Fruit fly (Drosophila melanogaster) whole organism, embryonic: ENCODE data around the gene Cul6.

Experiments used
- BEAF-32 ChIP-seq: fragments of 200-800 bp; sonication (Bioruptor generic); optimal IDR thresholded peaks from 3 replicates; lab custom pipeline; 2017; ENCODE audit warnings: missing biosample characterization, missing genetic modification characterization, mild to moderate bottlenecking, moderate library complexity, missing genetic modification reagents
- Bgb ChIP-seq: fragments of 200-800 bp; sonication (Bioruptor generic); IDR thresholded peaks from 2 replicates; pipeline ENCODE4 v1.3.6; 2022; ENCODE audit warnings: missing biosample characterization, missing genetic modification characterization; ENCODE audit not compliant: partially characterized antibody
- CG10209 ChIP-seq: fragments of 200-800 bp; sonication (Bioruptor generic); optimal IDR thresholded peaks from 3 replicates; lab custom pipeline; 2017; ENCODE audit warnings: missing biosample characterization, mild to moderate bottlenecking, missing genetic modification characterization, missing genetic modification reagents
- CG10431 ChIP-seq: fragments of 200-800 bp; sonication (Bioruptor generic); optimal IDR thresholded peaks from 3 replicates; lab custom pipeline; 2018; ENCODE audit warnings: missing biosample characterization, mild to moderate bottlenecking, missing genetic modification characterization
- CG13296 ChIP-seq: fragments of 200-800 bp; sonication (Bioruptor generic); optimal IDR thresholded peaks from 3 replicates; lab custom pipeline; 2018; ENCODE audit warnings: missing biosample characterization, mild to moderate bottlenecking, missing genetic modification characterization
- CG14050 ChIP-seq: fragments of 200-800 bp; sonication (Bioruptor generic); IDR thresholded peaks from 3 replicates; pipeline ENCODE4 v1.3.6; 2022; ENCODE audit warnings: missing biosample characterization, missing genetic modification characterization
- CG1529 ChIP-seq: fragments of 200-800 bp; sonication (Bioruptor generic); optimal IDR thresholded peaks from 3 replicates; lab custom pipeline; 2018; ENCODE audit warnings: missing biosample characterization, missing genetic modification characterization
- CG16863 ChIP-seq: fragments of 200-800 bp; sonication (Bioruptor generic); optimal IDR thresholded peaks from 3 replicates; lab custom pipeline; 2016; ENCODE audit warnings: missing biosample characterization, missing genetic modification characterization
- CG18262 ChIP-seq: fragments of 200-800 bp; optimal IDR thresholded peaks from 3 replicates; lab custom pipeline; 2019; ENCODE audit warnings: missing biosample characterization, mild to moderate bottlenecking, missing genetic modification characterization, moderate library complexity
- CG2889 ChIP-seq: fragments of 200-800 bp; sonication (Bioruptor generic); IDR thresholded peaks from 3 replicates; pipeline ENCODE4 v1.3.6; 2022; ENCODE audit warnings: missing biosample characterization, missing genetic modification characterization
- CG4328 ChIP-seq: fragments of 200-800 bp; sonication (Bioruptor generic); optimal IDR thresholded peaks from 3 replicates; lab custom pipeline; 2017; ENCODE audit warnings: missing biosample characterization, missing genetic modification reagents, missing genetic modification characterization
- CG6683 ChIP-seq: fragments of 200-800 bp; sonication (Bioruptor generic); optimal IDR thresholded peaks from 2 replicates; lab custom pipeline; 2017; ENCODE audit warnings: missing biosample characterization, mild to moderate bottlenecking, missing genetic modification characterization, missing genetic modification reagents
- CG6689 ChIP-seq: fragments of 200-800 bp; sonication (Bioruptor generic); IDR thresholded peaks from 2 replicates; pipeline ENCODE4 v1.3.6; 2022; ENCODE audit warnings: missing biosample characterization, missing genetic modification characterization
- CG7839 ChIP-seq: fragments of 200-800 bp; sonication (Bioruptor generic); optimal IDR thresholded peaks from 3 replicates; lab custom pipeline; 2018; ENCODE audit warnings: missing biosample characterization, mild to moderate bottlenecking, missing genetic modification characterization, moderate library complexity
- CG9437 ChIP-seq: fragments of 200-800 bp; sonication (Bioruptor generic); optimal IDR thresholded peaks from 2 replicates; lab custom pipeline; 2018; ENCODE audit warnings: missing biosample characterization, mild to moderate bottlenecking, missing genetic modification characterization
- CG9727 ChIP-seq: fragments of 200-800 bp; sonication (Bioruptor generic); optimal IDR thresholded peaks from 3 replicates; lab custom pipeline; 2017; ENCODE audit warnings: missing biosample characterization, mild to moderate bottlenecking, missing genetic modification characterization
- CG9797 ChIP-seq: fragments of 200-800 bp; sonication (Bioruptor generic); optimal IDR thresholded peaks from 3 replicates; lab custom pipeline; 2018; ENCODE audit warnings: missing biosample characterization, mild to moderate bottlenecking, missing genetic modification characterization
- D19A ChIP-seq: fragments of 200-800 bp; optimal IDR thresholded peaks from 3 replicates; lab custom pipeline; 2019; ENCODE audit warnings: missing biosample characterization, mild to moderate bottlenecking, missing genetic modification characterization, moderate library complexity
- Dip2 ChIP-seq: fragments of 200-800 bp; sonication (Bioruptor generic); IDR thresholded peaks from 2 replicates; pipeline ENCODE4 v1.3.6; 2022; ENCODE audit warnings: missing biosample characterization, missing genetic modification characterization
- Hmx ChIP-seq: fragments of 200-800 bp; sonication (Bioruptor generic); optimal IDR thresholded peaks from 2 replicates; lab custom pipeline; 2016; ENCODE audit warnings: missing biosample characterization, missing genetic modification characterization
- Lhr ChIP-seq: fragments of 200-800 bp; sonication (Bioruptor generic); optimal IDR thresholded peaks from 3 replicates; lab custom pipeline; 2017; ENCODE audit warnings: mild to moderate bottlenecking, missing biosample characterization, missing genetic modification reagents, missing genetic modification characterization
- Meics ChIP-seq: fragments of 200-800 bp; sonication (Bioruptor generic); optimal IDR thresholded peaks from 2 replicates; lab custom pipeline; 2017; ENCODE audit warnings: missing biosample characterization, mild to moderate bottlenecking, missing genetic modification characterization
- Mrtf ChIP-seq: fragments of 200-800 bp; sonication (Bioruptor generic); IDR thresholded peaks from 3 replicates; pipeline ENCODE4 v1.3.6; 2022; ENCODE audit warnings: missing biosample characterization, missing genetic modification characterization
- NFAT ChIP-seq: fragments of 200-800 bp; sonication (Bioruptor generic); IDR thresholded peaks from 2 replicates; pipeline ENCODE4 v1.3.6; 2022; ENCODE audit warnings: missing biosample characterization, missing genetic modification characterization
- Nf-YC ChIP-seq: fragments of 200-800 bp; optimal IDR thresholded peaks from 3 replicates; lab custom pipeline; 2019; ENCODE audit warnings: missing biosample characterization, mild to moderate bottlenecking, missing genetic modification characterization, moderate library complexity
- Opbp ChIP-seq: fragments of 200-800 bp; sonication (Bioruptor generic); IDR thresholded peaks from 3 replicates; pipeline ENCODE4 v1.3.6; 2022; ENCODE audit warnings: missing biosample characterization, missing genetic modification characterization; ENCODE audit not compliant: partially characterized antibody
- Optix ChIP-seq: fragments of 200-800 bp; sonication (Bioruptor generic); IDR thresholded peaks from 3 replicates; pipeline ENCODE4 v1.3.6; 2022; ENCODE audit warnings: missing biosample characterization, missing genetic modification characterization
- Scr ChIP-seq: fragments of 200-800 bp; sonication (Bioruptor generic); IDR thresholded peaks from 2 replicates; pipeline ENCODE4 v1.3.6; 2022; ENCODE audit warnings: missing biosample characterization, missing genetic modification characterization; ENCODE audit not compliant: partially characterized antibody
- Six4 ChIP-seq: fragments of 200-800 bp; sonication (Bioruptor generic); optimal IDR thresholded peaks from 2 replicates; lab custom pipeline; 2016; ENCODE audit warnings: missing biosample characterization, missing genetic modification characterization
- Spps ChIP-seq: fragments of 200-800 bp; sonication (Bioruptor generic); optimal IDR thresholded peaks from 2 replicates; lab custom pipeline; 2018; ENCODE audit warnings: missing biosample characterization, mild to moderate bottlenecking, missing genetic modification characterization
- Sry-β ChIP-seq: fragments of 200-800 bp; sonication (Bioruptor generic); optimal IDR thresholded peaks from 2 replicates; lab custom pipeline; 2018; ENCODE audit warnings: missing biosample characterization, mild to moderate bottlenecking, missing genetic modification characterization, moderate library complexity
- ab ChIP-seq: fragments of 200-800 bp; sonication (Bioruptor generic); optimal IDR thresholded peaks from 2 replicates; lab custom pipeline; 2016; ENCODE audit warnings: missing biosample characterization, missing genetic modification characterization
- bowl ChIP-seq: fragments of 200-800 bp; sonication (Bioruptor generic); IDR thresholded peaks from 2 replicates; pipeline ENCODE4 v1.3.6; 2022; ENCODE audit warnings: missing biosample characterization, missing genetic modification characterization
- dan ChIP-seq: fragments of 200-800 bp; sonication (Bioruptor generic); IDR thresholded peaks from 2 replicates; pipeline ENCODE4 v1.3.6; 2022; ENCODE audit warnings: missing biosample characterization, missing genetic modification characterization
- dmrt11E ChIP-seq: fragments of 200-800 bp; sonication (Bioruptor generic); optimal IDR thresholded peaks from 3 replicates; lab custom pipeline; 2018; ENCODE audit warnings: missing biosample characterization, mild to moderate bottlenecking, missing genetic modification characterization, moderate library complexity
- grn ChIP-seq: fragments of 200-800 bp; sonication (Bioruptor generic); optimal IDR thresholded peaks from 3 replicates; lab custom pipeline; 2017; ENCODE audit warnings: missing biosample characterization, missing genetic modification characterization
- mirr ChIP-seq: fragments of 200-800 bp; sonication (Bioruptor generic); optimal IDR thresholded peaks from 3 replicates; lab custom pipeline; 2018; ENCODE audit warnings: missing biosample characterization, mild to moderate bottlenecking, missing genetic modification characterization
- nau ChIP-seq: fragments of 200-800 bp; sonication (Bioruptor generic); optimal IDR thresholded peaks from 3 replicates; lab custom pipeline; 2017; ENCODE audit warnings: missing biosample characterization, mild to moderate bottlenecking, missing genetic modification characterization, missing genetic modification reagents
- onecut ChIP-seq: fragments of 200-800 bp; sonication (Bioruptor generic); IDR thresholded peaks from 2 replicates; pipeline ENCODE4 v1.3.6; 2022; ENCODE audit warnings: missing biosample characterization, missing genetic modification characterization
- p53 ChIP-seq: fragments of 200-800 bp; sonication (Bioruptor generic); optimal IDR thresholded peaks from 2 replicates; lab custom pipeline; 2016; ENCODE audit warnings: missing biosample characterization, missing genetic modification characterization
- pnt ChIP-seq: fragments of 200-800 bp; sonication (Bioruptor generic); optimal IDR thresholded peaks from 3 replicates; lab custom pipeline; 2016; ENCODE audit warnings: missing biosample characterization, missing genetic modification characterization
- row ChIP-seq: fragments of 200-800 bp; sonication (Bioruptor generic); IDR thresholded peaks from 3 replicates; pipeline ENCODE4 v1.3.6; 2022; ENCODE audit warnings: missing biosample characterization, missing genetic modification characterization
- sr ChIP-seq: fragments of 200-800 bp; sonication (Bioruptor generic); IDR thresholded peaks from 3 replicates; pipeline ENCODE4 v1.3.6; 2022; ENCODE audit warnings: missing biosample characterization, missing genetic modification characterization
- trem ChIP-seq: fragments of 200-800 bp; optimal IDR thresholded peaks from 3 replicates; lab custom pipeline; 2019; ENCODE audit warnings: missing biosample characterization, mild to moderate bottlenecking, missing genetic modification characterization, moderate library complexity
- tup ChIP-seq: fragments of 200-800 bp; sonication (Bioruptor generic); optimal IDR thresholded peaks from 2 replicates; lab custom pipeline; 2016; ENCODE audit warnings: missing biosample characterization, mild to moderate bottlenecking, missing genetic modification characterization, moderate library complexity
- z ChIP-seq: fragments of 200-800 bp; sonication (Bioruptor generic); IDR thresholded peaks from 3 replicates; pipeline ENCODE4 v1.3.6; 2022; ENCODE audit warnings: missing biosample characterization, missing genetic modification characterization

Gene Cul6

dm6 chr3L:13032085-13032914, 20.8 kb upstream of the Cul6 start (continued):
- TF ChIP-seq sr (GFP tag; lab: Robert Waterston, UW) (no peak), Hmx (no peak), CG1529 (peak; percentile 29), Mrtf (GFP tag; lab: Robert Waterston, UW) (no peak), CG2889 (GFP tag; lab: Robert Waterston, UW) (no peak), z (no peak), onecut (0 out of 2 replicates have a peak, but pooled peaks have one; percentile 24), Sry-β (GFP tag; lab: Kevin White, UChicago) (peak; percentile 20), CG6689 (GFP tag; lab: Robert Waterston, UW) (no peak), bowl (GFP tag; lab: Robert Waterston, UW) (no peak), CG9727 (peak; percentile 60), p53 (no peak), Optix (GFP tag; lab: Robert Waterston, UW) (no peak), D19A (tag; lab: Kevin White, UChicago) (peak; percentile 23), dan (GFP tag; lab: Robert Waterston, UW) (no peak), nau (GFP tag; lab: Kevin White, UChicago) (no peak), BEAF-32 (GFP tag; lab: Kevin White, UChicago) (peak; percentile 64), Meics (GFP tag; lab: Kevin White, UChicago) (no peak), CG9437 (GFP tag; lab: Kevin White, UChicago) (peak; percentile 40), mirr (GFP tag; lab: Kevin White, UChicago) (no peak), Spps (tag; lab: Kevin White, UChicago) (no peak), Six4 (GFP tag; lab: Kevin White, UChicago) (no peak), CG6683 (GFP tag; lab: Kevin White, UChicago) (no peak), CG13296 (GFP tag; lab: Kevin White, UChicago) (no peak), CG9797 (GFP tag; lab: Kevin White, UChicago) (no peak), NFAT (GFP tag; lab: Robert Waterston, UW) (peak; percentile 31; the same call in 1 of the 2 replicates), CG18262 (peak; percentile 71), Dip2 (GFP tag; lab: Robert Waterston, UW) (no peak), Lhr (GFP tag; lab: Kevin White, UChicago) (peak; percentile 4), Scr (GFP tag; lab: Robert Waterston, UW) (peak; percentile 65), row (GFP tag; lab: Robert Waterston, UW) (peak; percentile 54), CG7839 (tag; lab: Kevin White, UChicago) (peak; percentile 42), pnt (no peak), CG10431 (GFP tag; lab: Kevin White, UChicago) (peak; percentile 33), Bgb (GFP tag; lab: Robert Waterston, UW) (no peak), trem (no peak), CG10209 (peak; percentile 11), Opbp (no peak), CG16863 (GFP tag; lab: Kevin White, UChicago) (no peak), grn (GFP tag; lab: Kevin White, UChicago) (no peak), CG4328 (GFP tag; lab: Kevin White, UChicago) (no peak), dmrt11E (tag; lab: Kevin White, UChicago) (peak; percentile 47), CG14050 (GFP tag; lab: Robert Waterston, UW) (no peak), Nf-YC (tag; lab: Kevin White, UChicago) (no peak), ab (GFP tag; lab: Kevin White, UChicago) (no peak), tup (no peak)
